Worm (Caenorhabditis elegans): ENCODE measurements around the gene enri-1.

Gene enri-1

ce11 chrII:2341515-2341914 lies at the start of gene enri-1:
Gene enri-1, minus strand, starts transcription at chrII:2341615.
- TF ChIP-seq him-1 (tag; optimal IDR thresholded peaks at IDR 0.05): no peak
- TF ChIP-seq W03F9.2 (tag; optimal IDR thresholded peaks at IDR 0.05): no peak
- no peak for TF ChIP-seq dao-5 (tag; optimal IDR thresholded peaks at IDR 0.05)

- TF ChIP-seq dao-5 (tag; optimal IDR thresholded peaks at IDR 0.05) (no peak), him-1 (tag; optimal IDR thresholded peaks at IDR 0.05) (no peak), W03F9.2 (tag; optimal IDR thresholded peaks at IDR 0.05) (no peak)
These were observed 49.5 kb upstream of the enri-1 start, which contains the start of gene F16G10.10 for ce11 chrII:2390884-2391283. Gene F16G10.10, minus strand, starts transcription at chrII:2390984.

ce11 chrII:2385495-2385894 lies 44.1 kb upstream of the enri-1 start, which contains the start of gene F16G10.9:
Gene F16G10.9, minus strand, starts transcription at chrII:2385595.
- no peak for TF ChIP-seq W03F9.2 (tag; optimal IDR thresholded peaks at IDR 0.05)
- no peak for TF ChIP-seq him-1 (tag; optimal IDR thresholded peaks at IDR 0.05)

- no peak for TF ChIP-seq W03F9.2 (tag; optimal IDR thresholded peaks at IDR 0.05)
- TF ChIP-seq dao-5 (tag; optimal IDR thresholded peaks at IDR 0.05): no peak
- no peak for TF ChIP-seq him-1 (tag; optimal IDR thresholded peaks at IDR 0.05)
These were observed 41.9 kb upstream of the enri-1 start, which contains the start of gene F16G10.8 for ce11 chrII:2383334-2383733. Gene F16G10.8, minus strand, starts transcription at chrII:2383434.

ce11 chrII:2380174-2380573 lies 38.8 kb upstream of the enri-1 start, which contains the start of gene F16G10.7:
Gene F16G10.7, minus strand, starts transcription at chrII:2380274.
- TF ChIP-seq dao-5 (tag; optimal IDR thresholded peaks at IDR 0.05): no peak
- TF ChIP-seq him-1 (tag; optimal IDR thresholded peaks at IDR 0.05): no peak
- TF ChIP-seq W03F9.2 (tag; optimal IDR thresholded peaks at IDR 0.05): no peak

DNA sequence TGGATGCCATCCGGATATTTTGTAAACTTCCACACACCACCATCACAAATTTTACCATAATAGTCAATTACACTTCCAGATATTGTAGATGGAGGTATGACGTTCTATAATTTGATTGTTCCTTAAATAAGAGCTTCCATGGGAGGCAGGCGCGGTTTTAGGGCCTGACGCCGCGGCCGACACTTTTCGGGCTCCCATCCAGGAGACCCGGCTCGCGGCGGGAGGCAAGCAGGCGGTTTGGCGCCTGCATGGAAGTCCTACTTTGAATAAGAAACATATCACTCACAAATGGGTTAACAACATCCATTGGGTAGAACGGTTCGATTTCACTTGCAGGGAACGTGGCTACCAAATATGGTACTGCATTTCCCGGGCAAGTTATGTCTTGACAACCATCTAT lies 38.3 kb upstream of the enri-1 start:
- TF ChIP-seq him-1 (tag; optimal IDR thresholded peaks at IDR 0.05) (no peak), dao-5 (tag; optimal IDR thresholded peaks at IDR 0.05) (no peak), W03F9.2 (tag; optimal IDR thresholded peaks at IDR 0.05) (no peak)

ce11 chrII:2378465-2379009 lies 37.1 kb upstream of the enri-1 start:
- peak; percentile 18 for TF ChIP-seq W03F9.2 (tag; optimal IDR thresholded peaks at IDR 0.05)
- TF ChIP-seq dao-5 (tag; optimal IDR thresholded peaks at IDR 0.05): no peak

DNA sequence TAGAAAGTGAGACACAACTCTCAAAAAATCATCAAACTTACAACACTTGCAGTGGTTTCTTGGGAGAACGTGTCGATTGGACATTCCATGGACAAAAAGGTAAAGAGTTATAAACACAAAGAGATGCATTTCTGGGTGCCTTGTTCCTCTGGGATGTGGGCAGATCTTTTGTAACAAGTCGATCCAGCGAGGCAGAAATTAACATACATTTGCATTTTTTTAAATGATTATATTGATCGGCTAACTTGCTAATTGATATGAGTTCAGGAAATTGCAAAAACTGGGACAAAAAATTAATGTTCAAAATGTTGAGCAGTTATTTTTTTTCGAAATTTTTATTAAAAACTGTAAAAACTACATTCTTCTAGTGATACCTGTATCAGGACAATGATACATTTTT lies 36.3 kb upstream of the enri-1 start, which contains the start of gene F16G10.6:
F16G10.6 (minus strand) TSS at position 101 of the 400 bp plus-strand sequence.
- TF ChIP-seq dao-5 (tag; optimal IDR thresholded peaks at IDR 0.05) (no peak), W03F9.2 (tag; optimal IDR thresholded peaks at IDR 0.05) (no peak), him-1 (tag; optimal IDR thresholded peaks at IDR 0.05) (no peak)

DNA sequence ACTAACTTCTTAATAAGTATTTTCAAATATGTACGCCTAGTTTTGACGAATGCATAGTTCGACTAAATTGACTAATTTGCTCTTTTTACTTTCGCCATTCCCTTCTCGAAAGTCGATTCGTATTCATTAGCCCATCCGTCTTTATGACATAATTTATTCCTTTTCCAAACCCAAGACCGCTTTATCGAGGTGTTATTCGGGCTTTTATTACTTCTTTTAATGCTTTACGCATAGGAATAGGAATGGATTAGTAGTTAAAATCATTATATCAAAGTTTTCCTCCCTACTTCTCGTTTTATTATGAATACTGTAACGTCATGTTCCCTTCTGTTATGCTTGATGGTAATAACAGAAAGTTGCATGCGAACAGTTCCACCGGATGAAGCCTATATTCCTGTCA lies 33.6 kb upstream of the enri-1 start, which contains the start of gene F16G10.2:
F16G10.2 (plus strand) TSS at position 301 of the 400 bp plus-strand sequence.
- TF ChIP-seq W03F9.2 (tag; optimal IDR thresholded peaks at IDR 0.05) (no peak), him-1 (tag; optimal IDR thresholded peaks at IDR 0.05) (no peak), dao-5 (tag; optimal IDR thresholded peaks at IDR 0.05) (no peak)

ce11 chrII:2372090-2372489 lies 30.7 kb upstream of the enri-1 start, which contains the start of gene F16G10.3:
Gene F16G10.3, plus strand, starts transcription at chrII:2372390.
- TF ChIP-seq him-1 (tag; optimal IDR thresholded peaks at IDR 0.05) (no peak), dao-5 (tag; optimal IDR thresholded peaks at IDR 0.05) (no peak), W03F9.2 (tag; optimal IDR thresholded peaks at IDR 0.05) (no peak)

DNA sequence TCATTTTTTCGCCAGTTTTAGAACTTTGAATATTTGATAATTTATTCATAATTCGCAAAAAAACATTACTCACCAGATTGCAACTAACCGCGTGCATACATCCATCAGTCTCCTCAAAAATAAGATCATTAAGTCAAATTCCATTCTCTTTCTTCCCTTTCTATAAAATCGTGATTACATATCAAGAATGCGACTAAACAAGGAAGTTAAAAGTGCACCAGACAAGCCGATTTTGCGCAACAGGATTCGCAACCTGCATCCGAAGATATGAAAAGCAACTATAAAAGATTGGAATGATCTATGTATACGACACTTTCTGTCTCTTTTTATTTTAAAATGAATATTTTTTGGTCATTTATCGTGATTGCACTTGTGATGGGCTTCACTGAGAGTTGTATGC lies 27.5 kb upstream of the enri-1 start, which contains the start of gene hpo-25:
hpo-25 (plus strand) TSS at position 301 of the 400 bp plus-strand sequence.
- TF ChIP-seq W03F9.2 (tag; optimal IDR thresholded peaks at IDR 0.05) (no peak), him-1 (tag; optimal IDR thresholded peaks at IDR 0.05) (no peak), dao-5 (tag; optimal IDR thresholded peaks at IDR 0.05) (no peak)

ce11 chrII:2366623-2367365 lies 25.4 kb upstream of the enri-1 start, which contains the start of the genes F43C11.12 and F16G10.5:
Gene F43C11.12, minus strand, starts transcription at chrII:2366723.
Gene F16G10.5, plus strand, starts transcription at chrII:2367315.
- TF ChIP-seq dao-5 (tag; optimal IDR thresholded peaks at IDR 0.05) (no peak), him-1 (tag; optimal IDR thresholded peaks at IDR 0.05) (no peak), W03F9.2 (tag; optimal IDR thresholded peaks at IDR 0.05) (no peak)

DNA sequence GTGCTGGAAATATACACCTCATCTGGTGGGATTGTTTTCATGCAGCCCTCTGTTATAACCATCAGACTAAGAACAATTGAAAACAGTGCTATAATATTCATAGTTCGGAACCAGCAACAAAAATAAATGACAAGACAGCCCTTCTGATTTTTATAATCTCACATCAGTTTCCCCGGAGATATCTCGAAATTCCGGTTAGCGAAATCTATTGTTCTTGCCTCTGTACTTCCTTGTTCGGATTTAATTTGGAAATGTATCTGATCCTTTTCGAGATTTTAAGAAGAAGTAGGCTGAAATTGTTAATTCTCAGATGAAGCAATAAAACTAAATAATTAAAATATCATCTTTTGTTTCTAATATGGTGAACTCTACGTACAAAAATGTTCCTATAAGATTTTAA lies 22.3 kb upstream of the enri-1 start, which contains the start of gene F43C11.11:
F43C11.11 (minus strand) TSS at position 101 of the 400 bp plus-strand sequence.
- TF ChIP-seq dao-5 (tag; optimal IDR thresholded peaks at IDR 0.05) (no peak), W03F9.2 (tag; optimal IDR thresholded peaks at IDR 0.05) (no peak), him-1 (tag; optimal IDR thresholded peaks at IDR 0.05) (no peak)

- no peak for TF ChIP-seq him-1 (tag; optimal IDR thresholded peaks at IDR 0.05)
- TF ChIP-seq dao-5 (tag; optimal IDR thresholded peaks at IDR 0.05): no peak
These were observed 18.6 kb upstream of the enri-1 start, which contains the start of gene F43C11.16 for ce11 chrII:2359965-2360364. Gene F43C11.16, minus strand, starts transcription at chrII:2360065.

All from whole organism, L4/young adult.